Fruit fly (Drosophila melanogaster) whole organism, embryonic: ENCODE measurements around the gene CG17377.
A peak's percentile ranks its signal among the peaks of the same experiment; 100 is the strongest.

Experiments used
- Awh ChIP-seq: fragments of 200-800 bp; sonication (Bioruptor generic); IDR thresholded peaks from 2 replicates; pipeline ENCODE4, ENCODE4 v1.3.6; 2022; ENCODE audit warnings: missing biosample characterization, missing genetic modification characterization
- Bdp1 ChIP-seq: fragments of 200-800 bp; sonication (Bioruptor generic); optimal IDR thresholded peaks from 3 replicates; lab custom pipeline; 2016; ENCODE audit warnings: missing biosample characterization, missing genetic modification characterization
- Bgb ChIP-seq: fragments of 200-800 bp; sonication (Bioruptor generic); IDR thresholded peaks from 2 replicates; pipeline ENCODE4 v1.3.6; 2022; ENCODE audit warnings: missing biosample characterization, missing genetic modification characterization; ENCODE audit not compliant: partially characterized antibody
- Blimp-1 ChIP-seq: fragments of 200-800 bp; sonication (Bioruptor generic); optimal IDR thresholded peaks from 3 replicates; lab custom pipeline; 2018; ENCODE audit warnings: missing biosample characterization, missing genetic modification characterization, mild to moderate bottlenecking, moderate library complexity, missing genetic modification reagents
- CG10462 ChIP-seq: fragments of 200-800 bp; sonication (Bioruptor generic); optimal IDR thresholded peaks from 2 replicates; lab custom pipeline; 2016; ENCODE audit warnings: missing biosample characterization, missing genetic modification characterization
- CG11560 ChIP-seq: fragments of 200-800 bp; sonication (Bioruptor generic); IDR thresholded peaks from 3 replicates; pipeline ENCODE4 v1.3.6; 2022; ENCODE audit warnings: missing biosample characterization, missing genetic modification characterization
- CG13287 ChIP-seq: fragments of 200-800 bp; sonication (Bioruptor generic); IDR thresholded peaks from 2 replicates; pipeline ENCODE4 v1.3.6; 2022; ENCODE audit warnings: missing biosample characterization, missing genetic modification characterization; ENCODE audit not compliant: partially characterized antibody
- CG16813 ChIP-seq: fragments of 200-800 bp; sonication (Bioruptor generic); IDR thresholded peaks from 3 replicates; pipeline ENCODE4 v1.3.6; 2022; ENCODE audit warnings: missing biosample characterization, missing genetic modification characterization; ENCODE audit not compliant: partially characterized antibody
- CG17568 ChIP-seq: fragments of 200-800 bp; sonication (Bioruptor generic); optimal IDR thresholded peaks from 2 replicates; lab custom pipeline; 2018; ENCODE audit warnings: missing biosample characterization, mild to moderate bottlenecking, missing genetic modification characterization, moderate library complexity
- CG17912 ChIP-seq: fragments of 200-800 bp; sonication (Bioruptor generic); optimal IDR thresholded peaks from 2 replicates; lab custom pipeline; 2018; ENCODE audit warnings: missing biosample characterization, mild to moderate bottlenecking, missing genetic modification characterization
- CG42726 ChIP-seq: fragments of 200-800 bp; sonication (Bioruptor generic); IDR thresholded peaks from 2 replicates; pipeline ENCODE4 v1.3.6; 2022; ENCODE audit warnings: missing biosample characterization, missing genetic modification characterization; ENCODE audit not compliant: partially characterized antibody
- CG4328 ChIP-seq: fragments of 200-800 bp; sonication (Bioruptor generic); optimal IDR thresholded peaks from 3 replicates; lab custom pipeline; 2017; ENCODE audit warnings: missing biosample characterization, missing genetic modification reagents, missing genetic modification characterization
- CG4424 ChIP-seq: fragments of 200-800 bp; sonication (Bioruptor generic); optimal IDR thresholded peaks from 3 replicates; lab custom pipeline; 2016; ENCODE audit warnings: missing biosample characterization, missing genetic modification characterization
- CG6683 ChIP-seq: fragments of 200-800 bp; sonication (Bioruptor generic); optimal IDR thresholded peaks from 2 replicates; lab custom pipeline; 2017; ENCODE audit warnings: missing biosample characterization, mild to moderate bottlenecking, missing genetic modification characterization, missing genetic modification reagents
- CG7928 ChIP-seq: fragments of 200-800 bp; sonication (Bioruptor generic); optimal IDR thresholded peaks from 2 replicates; lab custom pipeline; 2017; ENCODE audit warnings: missing biosample characterization, mild to moderate bottlenecking, missing genetic modification characterization
- CG8290 ChIP-seq, 3 experiments: fragments of 200-800 bp; sonication (Bioruptor generic); optimal IDR thresholded peaks; 2 replicates each; lab custom pipeline; 2016 to 2019; ENCODE audit warnings: missing biosample characterization in 3 of 3, missing genetic modification characterization in 3 of 3, mild to moderate bottlenecking in 2 of 3, moderate library complexity in 1 of 3
- CG9797 ChIP-seq: fragments of 200-800 bp; sonication (Bioruptor generic); optimal IDR thresholded peaks from 3 replicates; lab custom pipeline; 2018; ENCODE audit warnings: missing biosample characterization, mild to moderate bottlenecking, missing genetic modification characterization
- Camta ChIP-seq: fragments of 200-800 bp; sonication (Bioruptor generic); optimal IDR thresholded peaks from 2 replicates; lab custom pipeline; 2016; ENCODE audit warnings: missing biosample characterization, missing genetic modification characterization
- Chrac-16 ChIP-seq: fragments of 200-800 bp; sonication (Bioruptor generic); optimal IDR thresholded peaks from 3 replicates; lab custom pipeline; 2016; ENCODE audit warnings: missing biosample characterization, missing genetic modification characterization
- CoRest ChIP-seq: fragments of 200-800 bp; sonication (Bioruptor generic); optimal IDR thresholded peaks from 3 replicates; lab custom pipeline; 2018; ENCODE audit warnings: missing biosample characterization, mild to moderate bottlenecking, missing genetic modification characterization, moderate library complexity
- Dip3 ChIP-seq: fragments of 200-800 bp; sonication (Bioruptor generic); optimal IDR thresholded peaks from 3 replicates; lab custom pipeline; 2016; ENCODE audit warnings: missing biosample characterization, missing genetic modification characterization
- Gug ChIP-seq: fragments of 200-800 bp; sonication (Bioruptor generic); IDR thresholded peaks from 4 replicates; pipeline ENCODE4 v1.3.6; 2022; ENCODE audit warnings: missing biosample characterization, missing genetic modification characterization
- H2.0 ChIP-seq: fragments of 200-800 bp; sonication (Bioruptor generic); IDR thresholded peaks from 2 replicates; pipeline ENCODE4 v1.3.6; 2022; ENCODE audit warnings: missing biosample characterization, missing genetic modification characterization
- HmgZ ChIP-seq: fragments of 200-800 bp; sonication (Bioruptor generic); optimal IDR thresholded peaks from 2 replicates; lab custom pipeline; 2018; ENCODE audit warnings: missing biosample characterization, mild to moderate bottlenecking, missing genetic modification characterization
- Hr51 ChIP-seq, 2 experiments: fragments of 200-800 bp; sonication (Bioruptor generic); optimal IDR thresholded peaks; 2 replicates in 1 of 2; 3 replicates in 1 of 2; lab custom pipeline; 2016 to 2018; ENCODE audit warnings: missing biosample characterization in 2 of 2, missing genetic modification characterization in 2 of 2, mild to moderate bottlenecking in 1 of 2, moderate library complexity in 1 of 2
- Lhr ChIP-seq: fragments of 200-800 bp; sonication (Bioruptor generic); optimal IDR thresholded peaks from 3 replicates; lab custom pipeline; 2017; ENCODE audit warnings: mild to moderate bottlenecking, missing biosample characterization, missing genetic modification reagents, missing genetic modification characterization
- Myb ChIP-seq: fragments of 200-800 bp; sonication (Bioruptor generic); optimal IDR thresholded peaks from 2 replicates; lab custom pipeline; 2016; ENCODE audit warnings: missing biosample characterization, missing genetic modification characterization
- NFAT ChIP-seq: fragments of 200-800 bp; sonication (Bioruptor generic); IDR thresholded peaks from 2 replicates; pipeline ENCODE4 v1.3.6; 2022; ENCODE audit warnings: missing biosample characterization, missing genetic modification characterization
- Opbp ChIP-seq: fragments of 200-800 bp; sonication (Bioruptor generic); IDR thresholded peaks from 3 replicates; pipeline ENCODE4 v1.3.6; 2022; ENCODE audit warnings: missing biosample characterization, missing genetic modification characterization; ENCODE audit not compliant: partially characterized antibody
- Sox102F ChIP-seq: fragments of 200-800 bp; sonication (Bioruptor generic); optimal IDR thresholded peaks from 2 replicates; lab custom pipeline; 2018; ENCODE audit warnings: missing biosample characterization, mild to moderate bottlenecking, missing genetic modification characterization, moderate library complexity
- Sry-δ ChIP-seq: fragments of 200-800 bp; sonication (Bioruptor generic); optimal IDR thresholded peaks from 2 replicates; lab custom pipeline; 2016; ENCODE audit warnings: missing biosample characterization, missing genetic modification characterization
- Xbp1 ChIP-seq: fragments of 200-800 bp; sonication (Bioruptor generic); optimal IDR thresholded peaks from 3 replicates; lab custom pipeline; 2016; ENCODE audit warnings: missing biosample characterization, mild to moderate bottlenecking, missing genetic modification characterization
- croc ChIP-seq: fragments of 200-800 bp; sonication (Bioruptor generic); conservative IDR thresholded peaks from 3 replicates; pipeline ENCODE4 v1.3.6; 2022; ENCODE audit warnings: missing biosample characterization, missing genetic modification characterization
- dpn ChIP-seq, 2 experiments: fragments of 200-800 bp; sonication (Bioruptor generic); optimal IDR thresholded peaks; 3 replicates each; lab custom pipeline; 2016; ENCODE audit warnings: missing biosample characterization in 2 of 2, missing genetic modification characterization in 2 of 2
- dysf ChIP-seq: fragments of 200-800 bp; sonication (Bioruptor generic); IDR thresholded peaks from 3 replicates; pipeline ENCODE4 v1.3.6; 2022; ENCODE audit warnings: missing biosample characterization, missing genetic modification characterization
- ems ChIP-seq: fragments of 200-800 bp; sonication (Bioruptor generic); optimal IDR thresholded peaks from 3 replicates; lab custom pipeline; 2016; ENCODE audit warnings: missing biosample characterization, missing genetic modification characterization
- exex ChIP-seq: fragments of 200-800 bp; sonication (Bioruptor generic); optimal IDR thresholded peaks from 4 replicates; lab custom pipeline; 2018; ENCODE audit warnings: missing biosample characterization, mild to moderate bottlenecking, missing genetic modification characterization, moderate library complexity
- odd ChIP-seq: fragments of 200-800 bp; sonication (Bioruptor generic); optimal IDR thresholded peaks from 2 replicates; lab custom pipeline; 2017; ENCODE audit warnings: missing biosample characterization, mild to moderate bottlenecking, missing genetic modification characterization
- org-1 ChIP-seq: fragments of 200-800 bp; sonication (Bioruptor generic); optimal IDR thresholded peaks from 2 replicates; lab custom pipeline; 2017; ENCODE audit warnings: missing biosample characterization, missing genetic modification characterization
- pita ChIP-seq: fragments of 200-800 bp; sonication (Bioruptor generic); optimal IDR thresholded peaks from 2 replicates; lab custom pipeline; 2017; ENCODE audit warnings: missing biosample characterization, mild to moderate bottlenecking, missing genetic modification characterization
- prd ChIP-seq, 3 experiments: fragments of >200 bp in 2 of 3; fragments of 200-800 bp in 1 of 3; sonication (Bioruptor generic) in 1 of 3; optimal IDR thresholded peaks in 2 of 3; IDR thresholded peaks in 1 of 3; 2 replicates in 2 of 3; 3 replicates in 1 of 3; pipeline versions ENCODE4 v1.3.6 to Lab custom; 2017 to 2022; ENCODE audit warnings: missing biosample characterization in 1 of 3, missing genetic modification characterization in 1 of 3
- row ChIP-seq: fragments of 200-800 bp; sonication (Bioruptor generic); IDR thresholded peaks from 3 replicates; pipeline ENCODE4 v1.3.6; 2022; ENCODE audit warnings: missing biosample characterization, missing genetic modification characterization
- sens-2 ChIP-seq: fragments of 200-800 bp; sonication (Bioruptor generic); IDR thresholded peaks from 2 replicates; pipeline ENCODE4 v1.3.6; 2022; ENCODE audit warnings: missing biosample characterization, missing genetic modification characterization
- stc ChIP-seq: fragments of 200-800 bp; sonication (Bioruptor generic); IDR thresholded peaks from 2 replicates; pipeline ENCODE4 v1.3.6; 2022; ENCODE audit warnings: missing biosample characterization, missing genetic modification characterization
- tap ChIP-seq: fragments of 200-800 bp; optimal IDR thresholded peaks from 3 replicates; lab custom pipeline; 2019; ENCODE audit warnings: missing biosample characterization, mild to moderate bottlenecking, missing genetic modification characterization, moderate library complexity
- tgo ChIP-seq: fragments of 200-800 bp; sonication (Bioruptor generic); IDR thresholded peaks from 3 replicates; pipeline ENCODE4 v1.3.6; 2022; ENCODE audit warnings: missing biosample characterization, missing genetic modification characterization
- unc-4 ChIP-seq: fragments of 200-800 bp; sonication (Bioruptor generic); IDR thresholded peaks from 2 replicates; pipeline ENCODE4 v1.3.6; 2022; ENCODE audit warnings: missing biosample characterization, missing genetic modification characterization; ENCODE audit not compliant: partially characterized antibody
- vvl ChIP-seq: fragments of 200-800 bp; sonication (Bioruptor generic); IDR thresholded peaks from 2 replicates; pipeline ENCODE4 v1.3.6; 2022; ENCODE audit warnings: missing biosample characterization, missing genetic modification characterization

The CG17377 gene

DNA sequence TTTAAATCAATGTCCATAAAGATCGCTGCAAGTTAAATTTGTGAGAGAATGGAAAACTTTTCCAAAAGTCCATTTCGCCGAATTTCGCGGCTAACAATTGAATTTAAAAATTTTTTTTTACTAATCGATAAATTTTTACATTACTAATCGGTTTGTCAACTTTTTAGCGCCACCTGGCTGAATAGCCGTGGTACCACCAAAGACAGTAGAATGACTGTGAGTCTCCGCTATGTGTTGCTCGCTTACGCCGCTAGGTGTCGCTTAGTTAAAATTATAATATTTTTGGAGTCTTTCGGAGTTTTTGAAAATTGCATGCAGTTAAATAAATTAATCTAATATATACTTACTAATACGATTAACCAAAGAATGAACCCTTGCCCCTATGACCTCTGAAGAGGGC is 5.2 kb downstream of the CG17377 start (continued):
- TF ChIP-seq Camta (GFP tag; lab: Kevin White, UChicago) = peak; percentile 27
- TF ChIP-seq stc = no peak
- peak; percentile 65 for TF ChIP-seq CoRest (tag; lab: Kevin White, UChicago)
- no peak for TF ChIP-seq prd (optimal IDR thresholded peaks at IDR 0.05; lab: Kevin White, UChicago)
- TF ChIP-seq prd (GFP tag; IDR thresholded peaks at IDR 0.05; lab: Robert Waterston, UW) = peak; percentile 35; the same call in 1 of the 3 replicates
- peak; percentile 67; the same call in 1 of the 3 replicates for TF ChIP-seq Opbp (GFP tag; lab: Robert Waterston, UW)
- TF ChIP-seq CG16813 (GFP tag; lab: Robert Waterston, UW) = peak; percentile 41; the same call in 1 of the 3 replicates
- TF ChIP-seq Awh = no peak
- peak; percentile 51 to 52 for TF ChIP-seq dpn (GFP tag; optimal IDR thresholded peaks at IDR 0.05; lab: Kevin White, UChicago)
- TF ChIP-seq org-1 = no peak
- TF ChIP-seq tgo (GFP tag; lab: Robert Waterston, UW) = 0 out of 3 replicates have a peak, but pooled peaks have one; percentile 29
- peak; percentile 47 for TF ChIP-seq Sox102F (GFP tag; lab: Kevin White, UChicago)
- TF ChIP-seq exex (tag; lab: Kevin White, UChicago) = peak; percentile 59
- TF ChIP-seq pita (GFP tag; lab: Kevin White, UChicago) = peak; percentile 89
- peak; percentile 76 for TF ChIP-seq CG42726 (GFP tag; lab: Robert Waterston, UW)
- TF ChIP-seq CG4424 (GFP tag; lab: Kevin White, UChicago) = peak; percentile 43
- peak; percentile 90 for TF ChIP-seq Lhr (GFP tag; lab: Kevin White, UChicago)
- no peak for TF ChIP-seq tap (tag; lab: Kevin White, UChicago)
- no peak for TF ChIP-seq H2.0 (GFP tag; lab: Robert Waterston, UW)
- TF ChIP-seq CG4328 (GFP tag; lab: Kevin White, UChicago) = no peak
- TF ChIP-seq Xbp1 (GFP tag; lab: Kevin White, UChicago) = peak; percentile 75
- peak; percentile 70; the same call in 1 of the 2 replicates for TF ChIP-seq vvl (GFP tag; lab: Robert Waterston, UW)
- peak; percentile 1 for TF ChIP-seq CG17568
- TF ChIP-seq odd (GFP tag; lab: Kevin White, UChicago) = no peak
- TF ChIP-seq Blimp-1 (GFP tag; lab: Kevin White, UChicago) = no peak
- peak; percentile 26 for TF ChIP-seq CG9797 (GFP tag; lab: Kevin White, UChicago)
- TF ChIP-seq Hr51 (GFP tag; optimal IDR thresholded peaks at IDR 0.05; lab: Kevin White, UChicago) = peak in 1 of 2 experiments; percentile 33
- no peak for TF ChIP-seq sens-2 (GFP tag; lab: Robert Waterston, UW)
- 0 out of 3 replicates have a peak, but pooled peaks have one; percentile 15 for TF ChIP-seq row (GFP tag; lab: Robert Waterston, UW)
- peak; percentile 6 for TF ChIP-seq CG7928
- TF ChIP-seq NFAT = peak; percentile 52; the same call in 1 of the 2 replicates
- no peak for TF ChIP-seq ems
- TF ChIP-seq CG8290 (GFP tag; optimal IDR thresholded peaks at IDR 0.05; lab: Kevin White, UChicago) = peak; percentile 77
- no peak for TF ChIP-seq CG8290 (tag; optimal IDR thresholded peaks at IDR 0.05; lab: Kevin White, UChicago)
- peak; percentile 67 for TF ChIP-seq HmgZ (tag; lab: Kevin White, UChicago)
- peak; percentile 92 for TF ChIP-seq CG11560 (tag; lab: Robert Waterston, UW)
- TF ChIP-seq Sry-δ (GFP tag; lab: Kevin White, UChicago) = peak; percentile 53
- peak; percentile 75 for TF ChIP-seq CG13287 (GFP tag; lab: Robert Waterston, UW)
- peak; percentile 72 for TF ChIP-seq Bgb
- peak; percentile 1 for TF ChIP-seq CG10462 (GFP tag; lab: Kevin White, UChicago)
- TF ChIP-seq Bdp1 = peak; percentile 52
- peak; percentile 19; the same call in 1 of the 4 replicates for TF ChIP-seq Gug (GFP tag; lab: Robert Waterston, UW)
- TF ChIP-seq Dip3 (GFP tag; lab: Kevin White, UChicago) = peak; percentile 13
- TF ChIP-seq unc-4 = peak; percentile 40; the same call in 1 of the 2 replicates
- TF ChIP-seq CG6683 (GFP tag; lab: Kevin White, UChicago) = no peak
- peak; percentile 54; the same call in 2 of the 3 replicates for TF ChIP-seq dysf (GFP tag; lab: Robert Waterston, UW)
- TF ChIP-seq croc (GFP tag; lab: Robert Waterston, UW) = no peak
- peak; percentile 67 for TF ChIP-seq Myb (GFP tag; lab: Kevin White, UChicago)
- peak; percentile 46 for TF ChIP-seq Chrac-16 (GFP tag; lab: Kevin White, UChicago)
- TF ChIP-seq CG17912 (GFP tag; lab: Kevin White, UChicago) = peak; percentile 67
